Fruit fly (Drosophila melanogaster) whole organism, embryonic: ENCODE results near the gene Tlk.
A peak's percentile ranks its signal among the peaks of the same experiment; 100 is the strongest.

Experiments used
- Aef1 ChIP-seq: fragments of 200-800 bp; sonication (Bioruptor generic); IDR thresholded peaks from 3 replicates; pipeline ENCODE4 v1.3.6; 2022; ENCODE audit warnings: missing biosample characterization, missing genetic modification characterization
- CG10959 ChIP-seq: fragments of 200-800 bp; sonication (Bioruptor generic); IDR thresholded peaks from 2 replicates; pipeline ENCODE4 v1.3.6; 2022; ENCODE audit warnings: missing biosample characterization, missing genetic modification characterization
- CG12219 ChIP-seq: fragments of 200-800 bp; sonication (Bioruptor generic); optimal IDR thresholded peaks from 3 replicates; lab custom pipeline; 2018; ENCODE audit warnings: missing biosample characterization, mild to moderate bottlenecking, missing genetic modification characterization
- CG1233 ChIP-seq: fragments of 200-800 bp; sonication (Bioruptor generic); optimal IDR thresholded peaks from 4 replicates; lab custom pipeline; 2018; ENCODE audit warnings: missing biosample characterization, mild to moderate bottlenecking, missing genetic modification characterization
- CG12769 ChIP-seq: fragments of 200-800 bp; sonication (Bioruptor generic); optimal IDR thresholded peaks from 2 replicates; lab custom pipeline; 2019; ENCODE audit warnings: missing biosample characterization, mild to moderate bottlenecking, missing genetic modification characterization, moderate library complexity
- CG17802 ChIP-seq: fragments of 200-800 bp; sonication (Bioruptor generic); optimal IDR thresholded peaks from 2 replicates; lab custom pipeline; 2018; ENCODE audit warnings: missing biosample characterization, mild to moderate bottlenecking, missing genetic modification characterization, moderate library complexity
- CG18011 ChIP-seq: fragments of 200-800 bp; sonication (Bioruptor generic); optimal IDR thresholded peaks from 2 replicates; lab custom pipeline; 2017; ENCODE audit warnings: missing biosample characterization, missing genetic modification characterization, mild to moderate bottlenecking, moderate library complexity, missing genotype
- CG3281 ChIP-seq: fragments of 200-800 bp; sonication (Bioruptor generic); optimal IDR thresholded peaks from 3 replicates; lab custom pipeline; 2017; ENCODE audit warnings: missing biosample characterization, mild to moderate bottlenecking, missing genetic modification characterization
- CG4424 ChIP-seq: fragments of 200-800 bp; sonication (Bioruptor generic); optimal IDR thresholded peaks from 3 replicates; lab custom pipeline; 2016; ENCODE audit warnings: missing biosample characterization, missing genetic modification characterization
- CG4707 ChIP-seq: fragments of 200-800 bp; sonication (Bioruptor generic); optimal IDR thresholded peaks from 2 replicates; lab custom pipeline; 2018; ENCODE audit warnings: missing biosample characterization, mild to moderate bottlenecking, missing genetic modification characterization, moderate library complexity
- CG4820 ChIP-seq: fragments of 200-800 bp; sonication (Bioruptor generic); optimal IDR thresholded peaks from 3 replicates; lab custom pipeline; 2016; ENCODE audit warnings: missing biosample characterization, missing genetic modification characterization
- CG4854 ChIP-seq: fragments of 200-800 bp; sonication (Bioruptor generic); optimal IDR thresholded peaks from 2 replicates; lab custom pipeline; 2016; ENCODE audit warnings: missing biosample characterization, missing genetic modification characterization, inconsistent platforms
- CG7786 ChIP-seq: fragments of 200-800 bp; sonication (Bioruptor generic); optimal IDR thresholded peaks from 2 replicates; lab custom pipeline; 2016; ENCODE audit warnings: missing biosample characterization, missing genetic modification characterization
- CG7839 ChIP-seq: fragments of 200-800 bp; sonication (Bioruptor generic); optimal IDR thresholded peaks from 3 replicates; lab custom pipeline; 2018; ENCODE audit warnings: missing biosample characterization, mild to moderate bottlenecking, missing genetic modification characterization, moderate library complexity
- CG7928 ChIP-seq: fragments of 200-800 bp; sonication (Bioruptor generic); optimal IDR thresholded peaks from 2 replicates; lab custom pipeline; 2017; ENCODE audit warnings: missing biosample characterization, mild to moderate bottlenecking, missing genetic modification characterization
- CG8388 ChIP-seq: fragments of 200-800 bp; sonication (Bioruptor generic); optimal IDR thresholded peaks from 2 replicates; lab custom pipeline; 2019; ENCODE audit warnings: missing biosample characterization, mild to moderate bottlenecking, missing genetic modification characterization, moderate library complexity
- CG8924 ChIP-seq: fragments of 200-800 bp; optimal IDR thresholded peaks from 3 replicates; lab custom pipeline; 2019; ENCODE audit warnings: missing biosample characterization, mild to moderate bottlenecking, missing genetic modification characterization, moderate library complexity
- Fer1 ChIP-seq: fragments of 200-800 bp; sonication (Bioruptor generic); optimal IDR thresholded peaks from 2 replicates; lab custom pipeline; 2017; ENCODE audit warnings: missing biosample characterization, mild to moderate bottlenecking, missing genetic modification characterization
- GATAe ChIP-seq: fragments of 200-800 bp; sonication (Bioruptor generic); conservative IDR thresholded peaks from 2 replicates; pipeline ENCODE4 v1.3.6; 2022; ENCODE audit warnings: missing biosample characterization, missing genetic modification characterization
- HHEX ChIP-seq: fragments of 200-800 bp; sonication (Bioruptor generic); optimal IDR thresholded peaks from 3 replicates; lab custom pipeline; 2017; ENCODE audit warnings: missing biosample characterization, mild to moderate bottlenecking, missing genetic modification characterization, missing genetic modification reagents
- Hr3 ChIP-seq: fragments of 200-800 bp; sonication (Bioruptor generic); optimal IDR thresholded peaks from 3 replicates; lab custom pipeline; 2016; ENCODE audit warnings: missing biosample characterization, missing genetic modification characterization
- MBD-R2 ChIP-seq: fragments of 200-800 bp; sonication (Bioruptor generic); IDR thresholded peaks from 2 replicates; pipeline ENCODE4 v1.3.6; 2022; ENCODE audit warnings: missing biosample characterization, missing genetic modification characterization
- Mad ChIP-seq: fragments of 200-800 bp; sonication (Bioruptor generic); optimal IDR thresholded peaks from 2 replicates; lab custom pipeline; 2016; ENCODE audit warnings: missing biosample characterization, missing genetic modification characterization
- Mrtf ChIP-seq: fragments of 200-800 bp; sonication (Bioruptor generic); IDR thresholded peaks from 3 replicates; pipeline ENCODE4 v1.3.6; 2022; ENCODE audit warnings: missing biosample characterization, missing genetic modification characterization
- NFAT ChIP-seq: fragments of 200-800 bp; sonication (Bioruptor generic); IDR thresholded peaks from 2 replicates; pipeline ENCODE4 v1.3.6; 2022; ENCODE audit warnings: missing biosample characterization, missing genetic modification characterization
- Rfx ChIP-seq: fragments of 200-800 bp; sonication (Bioruptor generic); IDR thresholded peaks from 2 replicates; pipeline ENCODE4 v1.3.6; 2022; ENCODE audit warnings: missing biosample characterization, missing genetic modification characterization
- chn ChIP-seq: fragments of 200-800 bp; sonication (Bioruptor generic); optimal IDR thresholded peaks from 2 replicates; lab custom pipeline; 2016; ENCODE audit warnings: missing biosample characterization, missing genetic modification characterization
- ci ChIP-seq: fragments of 200-800 bp; sonication (Bioruptor generic); IDR thresholded peaks from 3 replicates; pipeline ENCODE4 v1.3.6; 2022; ENCODE audit warnings: missing biosample characterization, missing genetic modification characterization
- crc ChIP-seq: fragments of 200-800 bp; sonication (Bioruptor generic); optimal IDR thresholded peaks from 2 replicates; lab custom pipeline; 2016; ENCODE audit warnings: missing biosample characterization, missing genetic modification characterization
- crol ChIP-seq: fragments of 200-800 bp; sonication (Bioruptor generic); IDR thresholded peaks from 2 replicates; pipeline ENCODE4 v1.3.6; 2022; ENCODE audit warnings: missing biosample characterization, missing genetic modification characterization
- esg ChIP-seq: fragments of 200-800 bp; sonication (Bioruptor generic); conservative IDR thresholded peaks from 2 replicates; pipeline ENCODE4 v1.3.6; 2022; ENCODE audit warnings: missing biosample characterization, missing genetic modification characterization
- eve ChIP-seq, 2 experiments: fragments of >200 bp; optimal IDR thresholded peaks; 2 replicates each; lab custom pipeline; 2017; ENCODE audit warnings: missing biosample characterization in 2 of 2, missing genetic modification characterization in 2 of 2
- fd96Cb ChIP-seq: fragments of 200-800 bp; sonication (Bioruptor generic); optimal IDR thresholded peaks from 2 replicates; lab custom pipeline; 2018; ENCODE audit warnings: missing biosample characterization, mild to moderate bottlenecking, missing genetic modification characterization, moderate library complexity
- gcm2 ChIP-seq: fragments of 200-800 bp; sonication (Bioruptor generic); optimal IDR thresholded peaks from 2 replicates; lab custom pipeline; 2016; ENCODE audit warnings: missing biosample characterization, missing genetic modification characterization
- gsb-n ChIP-seq: fragments of 200-800 bp; sonication (Bioruptor generic); optimal IDR thresholded peaks from 3 replicates; lab custom pipeline; 2018; ENCODE audit warnings: missing biosample characterization, mild to moderate bottlenecking, missing genetic modification characterization
- gt ChIP-seq: fragments of 200-800 bp; sonication (Bioruptor generic); IDR thresholded peaks from 2 replicates; pipeline ENCODE4 v1.3.6; 2022; ENCODE audit warnings: missing biosample characterization, missing genetic modification characterization
- hth ChIP-seq: fragments of >200 bp; optimal IDR thresholded peaks from 2 replicates; lab custom pipeline; 2017; ENCODE audit warnings: inconsistent platforms
- ind ChIP-seq: fragments of 200-800 bp; sonication (Bioruptor generic); optimal IDR thresholded peaks from 3 replicates; lab custom pipeline; 2016; ENCODE audit warnings: missing biosample characterization, missing genetic modification characterization
- lab ChIP-seq: fragments of 200-800 bp; sonication (Bioruptor generic); optimal IDR thresholded peaks from 3 replicates; lab custom pipeline; 2017; ENCODE audit warnings: missing biosample characterization, missing genetic modification characterization, mild to moderate bottlenecking, moderate library complexity, missing genetic modification reagents
- nmo ChIP-seq: fragments of 200-800 bp; sonication (Bioruptor generic); optimal IDR thresholded peaks from 2 replicates; lab custom pipeline; 2018; ENCODE audit warnings: missing biosample characterization, mild to moderate bottlenecking, missing genetic modification characterization, moderate library complexity
- oc ChIP-seq: fragments of 200-800 bp; sonication (Bioruptor generic); optimal IDR thresholded peaks from 2 replicates; lab custom pipeline; 2018; ENCODE audit warnings: missing biosample characterization, mild to moderate bottlenecking, missing genetic modification characterization, moderate library complexity
- pzg ChIP-seq: fragments of 200-800 bp; sonication (Bioruptor generic); optimal IDR thresholded peaks from 3 replicates; lab custom pipeline; 2018; ENCODE audit warnings: missing biosample characterization, mild to moderate bottlenecking, missing genetic modification characterization, moderate library complexity
- sc ChIP-seq, 3 experiments: fragments of >200 bp in 2 of 3; fragments of 200-800 bp in 1 of 3; sonication (Bioruptor generic) in 1 of 3; optimal IDR thresholded peaks; 2 replicates in 2 of 3; 3 replicates in 1 of 3; lab custom pipeline; 2017; ENCODE audit warnings: mild to moderate bottlenecking in 1 of 3, missing biosample characterization in 1 of 3, missing genetic modification characterization in 1 of 3, missing genetic modification reagents in 1 of 3
- sd ChIP-seq: fragments of 200-800 bp; sonication (Bioruptor generic); optimal IDR thresholded peaks from 3 replicates; lab custom pipeline; 2018; ENCODE audit warnings: missing biosample characterization, mild to moderate bottlenecking, missing genetic modification characterization, moderate library complexity
- sqz ChIP-seq: fragments of 200-800 bp; sonication (Bioruptor generic); optimal IDR thresholded peaks from 3 replicates; lab custom pipeline; 2018; ENCODE audit warnings: missing biosample characterization, mild to moderate bottlenecking, missing genetic modification characterization
- stc ChIP-seq: fragments of 200-800 bp; sonication (Bioruptor generic); IDR thresholded peaks from 2 replicates; pipeline ENCODE4 v1.3.6; 2022; ENCODE audit warnings: missing biosample characterization, missing genetic modification characterization
- tgo ChIP-seq: fragments of 200-800 bp; sonication (Bioruptor generic); IDR thresholded peaks from 3 replicates; pipeline ENCODE4 v1.3.6; 2022; ENCODE audit warnings: missing biosample characterization, missing genetic modification characterization
- tio ChIP-seq: fragments of 200-800 bp; sonication (Bioruptor generic); optimal IDR thresholded peaks from 2 replicates; lab custom pipeline; 2017; ENCODE audit warnings: missing biosample characterization, missing genetic modification characterization, inconsistent platforms
- vvl ChIP-seq: fragments of 200-800 bp; sonication (Bioruptor generic); IDR thresholded peaks from 2 replicates; pipeline ENCODE4 v1.3.6; 2022; ENCODE audit warnings: missing biosample characterization, missing genetic modification characterization

The Tlk gene

DNA sequence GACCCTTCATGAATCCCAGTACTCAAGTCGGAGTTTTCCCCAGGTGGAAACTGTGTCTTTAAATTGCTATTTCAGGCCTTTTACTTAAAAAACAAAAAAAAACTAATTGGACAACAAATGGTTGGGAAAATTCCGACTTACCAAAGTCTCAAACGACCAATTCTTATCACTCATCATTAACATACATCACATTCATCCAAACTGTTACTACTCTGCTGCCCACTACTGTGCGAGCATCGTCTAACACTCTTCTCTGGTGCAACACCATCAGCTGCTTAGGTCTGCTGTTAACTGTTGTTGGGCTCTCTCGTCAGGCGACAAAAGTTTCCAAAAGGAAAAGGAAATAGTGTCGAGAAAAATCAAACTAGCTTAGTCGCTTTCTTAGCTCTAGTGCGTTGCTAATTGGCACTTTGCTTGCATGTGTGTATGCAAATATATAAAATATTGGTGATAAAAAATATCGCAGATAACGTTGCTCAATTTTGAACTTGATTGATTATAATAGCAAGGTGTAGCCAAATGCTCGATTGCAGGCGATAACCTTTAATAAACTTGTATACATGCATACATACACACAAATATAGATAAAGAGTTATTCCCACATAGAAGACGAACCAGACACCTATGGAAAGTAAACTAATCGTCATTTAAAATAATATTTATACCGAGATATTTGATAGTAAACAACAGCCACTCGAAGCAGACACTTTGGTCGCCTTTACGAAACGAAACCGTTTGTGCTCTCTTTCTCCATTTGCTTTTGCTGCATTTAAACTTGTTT lies 25.6 kb upstream of the Tlk start (continued):
- TF ChIP-seq Aef1 (GFP tag; lab: Robert Waterston, UW) (no peak), CG18011 (GFP tag; lab: Kevin White, UChicago) (peak; percentile 29), CG10959 (GFP tag; lab: Robert Waterston, UW) (no peak), sd (tag; lab: Kevin White, UChicago) (no peak), GATAe (GFP tag; lab: Robert Waterston, UW) (no peak), nmo (peak; percentile 76), MBD-R2 (GFP tag; lab: Robert Waterston, UW) (no peak), ind (peak; percentile 58), NFAT (GFP tag; lab: Robert Waterston, UW) (no peak), eve (GFP tag; optimal IDR thresholded peaks at IDR 0.05; lab: Kevin White, UChicago) (peak in 1 of 2 experiments; percentile 92), gcm2 (GFP tag; lab: Kevin White, UChicago) (peak; percentile 19), lab (GFP tag; lab: Kevin White, UChicago) (peak; percentile 46), CG3281 (GFP tag; lab: Kevin White, UChicago) (peak; percentile 15), esg (GFP tag; lab: Robert Waterston, UW) (peak; percentile 15; the same call in 1 of the 2 replicates), CG4820 (GFP tag; lab: Kevin White, UChicago) (peak; percentile 58), hth (lab: Kevin White, UChicago) (no peak), Hr3 (GFP tag; lab: Kevin White, UChicago) (peak; percentile 53), CG7928 (GFP tag; lab: Kevin White, UChicago) (no peak), gsb-n (tag; lab: Kevin White, UChicago) (peak; percentile 43), fd96Cb (peak; percentile 57), CG7839 (tag; lab: Kevin White, UChicago) (peak; percentile 74), CG8924 (tag; lab: Kevin White, UChicago) (peak; percentile 75), HHEX (peak; percentile 62), CG7786 (GFP tag; lab: Kevin White, UChicago) (peak; percentile 43), gt (GFP tag; lab: Robert Waterston, UW) (no peak), CG12769 (tag; lab: Kevin White, UChicago) (peak; percentile 24), Rfx (0 out of 2 replicates have a peak, but pooled peaks have one; percentile 15), CG4424 (GFP tag; lab: Kevin White, UChicago) (peak; percentile 71), Mad (peak; percentile 45), Fer1 (GFP tag; lab: Kevin White, UChicago) (peak; percentile 23), oc (no peak), crc (peak; percentile 7), sc (optimal IDR thresholded peaks at IDR 0.05; lab: Kevin White, UChicago) (no peak), sc (GFP tag; optimal IDR thresholded peaks at IDR 0.05; lab: Kevin White, UChicago) (peak; percentile 66), CG4854 (GFP tag; lab: Kevin White, UChicago) (peak; percentile 15), vvl (no peak), pzg (no peak), tio (GFP tag; lab: Kevin White, UChicago) (peak; percentile 64), tgo (peak; percentile 50; the same call in 2 of the 3 replicates), CG4707 (peak; percentile 4), CG1233 (peak; percentile 59), stc (peak; percentile 40; the same call in 1 of the 2 replicates), CG17802 (tag; lab: Kevin White, UChicago) (no peak), sqz (GFP tag; lab: Kevin White, UChicago) (no peak), crol (no peak), CG12219 (peak; percentile 19), Mrtf (GFP tag; lab: Robert Waterston, UW) (no peak), ci (GFP tag; lab: Robert Waterston, UW) (peak; percentile 41; the same call in 1 of the 3 replicates), chn (GFP tag; lab: Kevin White, UChicago) (peak; percentile 69), CG8388 (GFP tag; lab: Kevin White, UChicago) (peak; percentile 44)
